Worm (Caenorhabditis elegans): ENCODE measurements around the gene srw-139.

- no peak for TF ChIP-seq unc-62 (GFP tag; optimal IDR thresholded peaks at IDR 0.05)
- no peak for TF ChIP-seq nhr-129 (tag; optimal IDR thresholded peaks at IDR 0.05)
- TF ChIP-seq fos-1 (tag; optimal IDR thresholded peaks at IDR 0.05), result no peak
- TF ChIP-seq nhr-23 (tag; optimal IDR thresholded peaks at IDR 0.05), result no peak
- no peak for TF ChIP-seq egl-27 (tag; optimal IDR thresholded peaks at IDR 0.05)
- TF ChIP-seq lsy-2 (tag; optimal IDR thresholded peaks at IDR 0.05), result no peak
Measured at ce11 chrV:2979978-2980377, 5.2 kb downstream of the srw-139 start, which contains the start of gene srw-118.
